Fruit fly (Drosophila melanogaster): Measurements from ENCODE around the gene CG6040.

dm6 chr3R:19113836-19114235, 17.1 kb downstream of the CG6040 start:
- peak; percentile 12 for TF ChIP-seq woc (GFP tag; optimal IDR thresholded peaks at IDR 0.05)
- no peak for TF ChIP-seq Dfd (GFP tag; optimal IDR thresholded peaks at IDR 0.05)
- TF ChIP-seq sage (GFP tag; optimal IDR thresholded peaks at IDR 0.05), result no peak
- TF ChIP-seq h (GFP tag; optimal IDR thresholded peaks at IDR 0.05), result peak; percentile 31
